Worm (Caenorhabditis elegans): Measurements from ENCODE around the gene F49C12.1.
"Not testable (repeated sequence)": the region's sequence is repeated elsewhere in the genome, so short reads cannot be mapped to it uniquely, and the experiment has no call there.

The F49C12.1 gene

ce11 chrIV:9258547-9258946 is 37.6 kb downstream of the F49C12.1 start:
- TF ChIP-seq tab-1 (GFP tag; IDR thresholded peaks at IDR 0.05) (no peak), klf-2 (GFP tag; conservative IDR thresholded peaks at IDR 0.05) (no peak), ztf-23 (GFP tag; IDR thresholded peaks at IDR 0.05) (no peak), flt-1 (GFP tag; IDR thresholded peaks at IDR 0.05) (no peak), T22C8.4 (GFP tag; IDR thresholded peaks at IDR 0.05) (no peak), cog-1 (tag; optimal IDR thresholded peaks at IDR 0.05) (no peak), ref-1 (GFP tag; conservative IDR thresholded peaks at IDR 0.05) (no peak), ztf-29 (GFP tag; IDR thresholded peaks at IDR 0.05) (no peak), med-1 (GFP tag; optimal IDR thresholded peaks at IDR 0.05; ENCODE audit: insufficient read depth) (no peak)

- no peak for TF ChIP-seq med-1 (GFP tag; optimal IDR thresholded peaks at IDR 0.05; ENCODE audit: insufficient read depth)
- TF ChIP-seq ztf-29 (GFP tag; IDR thresholded peaks at IDR 0.05) = no peak
- TF ChIP-seq ztf-23 (GFP tag; IDR thresholded peaks at IDR 0.05) = no peak
- no peak for TF ChIP-seq cog-1 (tag; optimal IDR thresholded peaks at IDR 0.05)
These were observed 39.3 kb downstream of the F49C12.1 start for ce11 chrIV:9256865-9257264.

ce11 chrIV:9256017-9256416 is 40.1 kb downstream of the F49C12.1 start, which contains the start of gene Y11D7A.9:
TSS of gene Y11D7A.9 (minus strand) at chrIV:9256117.
- TF ChIP-seq ztf-23 (GFP tag; IDR thresholded peaks at IDR 0.05) (no peak), med-1 (GFP tag; optimal IDR thresholded peaks at IDR 0.05; ENCODE audit: insufficient read depth) (no peak), klf-2 (GFP tag; conservative IDR thresholded peaks at IDR 0.05) (no peak), cog-1 (tag; optimal IDR thresholded peaks at IDR 0.05) (no peak), ref-1 (GFP tag; conservative IDR thresholded peaks at IDR 0.05) (no peak), tab-1 (GFP tag; IDR thresholded peaks at IDR 0.05) (no peak), ztf-29 (GFP tag; IDR thresholded peaks at IDR 0.05) (no peak), flt-1 (GFP tag; IDR thresholded peaks at IDR 0.05) (no peak), T22C8.4 (GFP tag; IDR thresholded peaks at IDR 0.05) (no peak)

ce11 chrIV:9251079-9251478 is 45.1 kb downstream of the F49C12.1 start, which contains the start of gene Y11D7A.8:
TSS of gene Y11D7A.8 (plus strand) at chrIV:9251379.
- TF ChIP-seq tab-1 (GFP tag; IDR thresholded peaks at IDR 0.05) (no peak), klf-2 (GFP tag; conservative IDR thresholded peaks at IDR 0.05) (no peak), ztf-29 (GFP tag; IDR thresholded peaks at IDR 0.05) (no peak), med-1 (GFP tag; optimal IDR thresholded peaks at IDR 0.05; ENCODE audit: insufficient read depth) (no peak), cog-1 (tag; optimal IDR thresholded peaks at IDR 0.05) (no peak), ref-1 (GFP tag; conservative IDR thresholded peaks at IDR 0.05) (no peak), ztf-23 (GFP tag; IDR thresholded peaks at IDR 0.05) (no peak), flt-1 (GFP tag; IDR thresholded peaks at IDR 0.05) (no peak), T22C8.4 (GFP tag; IDR thresholded peaks at IDR 0.05) (no peak)

- not testable (repeated sequence) for TF ChIP-seq cog-1 (tag; optimal IDR thresholded peaks at IDR 0.05); T22C8.4 (GFP tag; IDR thresholded peaks at IDR 0.05); ztf-23 (GFP tag; IDR thresholded peaks at IDR 0.05)
These were observed 46.9 kb downstream of the F49C12.1 start, which contains the start of gene Y11D7A.7 for ce11 chrIV:9249219-9249618. TSS of gene Y11D7A.7 (plus strand) at chrIV:9249519.

ce11 chrIV:9245423-9245822 is 50.7 kb downstream of the F49C12.1 start, which contains the start of gene Y11D7A.5:
TSS of gene Y11D7A.5 (minus strand) at chrIV:9245523.
- TF ChIP-seq tab-1 (GFP tag; IDR thresholded peaks at IDR 0.05) (no peak), cog-1 (tag; optimal IDR thresholded peaks at IDR 0.05) (no peak), ztf-29 (GFP tag; IDR thresholded peaks at IDR 0.05) (no peak), med-1 (GFP tag; optimal IDR thresholded peaks at IDR 0.05; ENCODE audit: insufficient read depth) (no peak), ref-1 (GFP tag; conservative IDR thresholded peaks at IDR 0.05) (no peak), flt-1 (GFP tag; IDR thresholded peaks at IDR 0.05) (no peak), klf-2 (GFP tag; conservative IDR thresholded peaks at IDR 0.05) (no peak), ztf-23 (GFP tag; IDR thresholded peaks at IDR 0.05) (no peak), T22C8.4 (GFP tag; IDR thresholded peaks at IDR 0.05) (no peak)
